Worm (Caenorhabditis elegans): ENCODE measurements around the gene vps-37.

Gene vps-37

DNA sequence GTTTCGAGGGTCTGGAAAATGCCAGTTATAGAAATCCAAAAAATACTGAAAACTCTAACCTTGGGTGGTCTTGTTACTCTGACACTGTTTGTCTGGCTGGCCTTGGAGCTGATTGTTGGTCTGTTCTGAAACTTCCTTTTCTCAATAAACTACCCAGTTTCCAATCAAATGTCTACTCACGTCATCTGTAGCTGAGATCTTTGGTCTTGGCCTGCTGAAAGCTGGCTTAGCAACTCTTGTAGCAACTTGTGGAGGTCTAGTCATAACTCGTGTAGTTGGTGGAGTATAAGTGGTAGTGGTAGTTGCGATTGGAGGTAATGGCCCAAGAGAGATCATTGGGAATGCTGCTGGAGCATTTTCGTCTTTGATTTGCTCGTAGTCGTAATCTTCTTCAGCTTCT, 17.7 kb downstream of the vps-37 start:
- no peak for TF ChIP-seq ZK546.5 (tag; optimal IDR thresholded peaks at IDR 0.05)
- TF ChIP-seq lin-39 (tag; optimal IDR thresholded peaks at IDR 0.05): no peak
- no peak for TF ChIP-seq nhr-10 (tag; optimal IDR thresholded peaks at IDR 0.05)
- TF ChIP-seq alr-1 (tag; optimal IDR thresholded peaks at IDR 0.05): no peak
- TF ChIP-seq crh-2 (tag; optimal IDR thresholded peaks at IDR 0.05): no peak
- TF ChIP-seq mdl-1 (tag; optimal IDR thresholded peaks at IDR 0.05): no peak
- no peak for TF ChIP-seq F13H6.1 (tag; optimal IDR thresholded peaks at IDR 0.05)
- TF ChIP-seq egl-27 (tag; optimal IDR thresholded peaks at IDR 0.05): no peak
- TF ChIP-seq nhr-77 (tag; optimal IDR thresholded peaks at IDR 0.05): no peak
- TF ChIP-seq elt-3 (tag; optimal IDR thresholded peaks at IDR 0.05): no peak
- no peak for TF ChIP-seq nhr-23 (tag; optimal IDR thresholded peaks at IDR 0.05)
- TF ChIP-seq snpc-4 (tag; optimal IDR thresholded peaks at IDR 0.05): no peak

- TF ChIP-seq nhr-77 (tag; optimal IDR thresholded peaks at IDR 0.05): no peak
- no peak for TF ChIP-seq peb-1 (tag; optimal IDR thresholded peaks at IDR 0.05)
- no peak for TF ChIP-seq nhr-21 (tag; optimal IDR thresholded peaks at IDR 0.05)
- no peak for TF ChIP-seq snpc-4 (tag; optimal IDR thresholded peaks at IDR 0.05)
- no peak for TF ChIP-seq skn-1 (tag; optimal IDR thresholded peaks at IDR 0.05)
- no peak for TF ChIP-seq crh-2 (tag; optimal IDR thresholded peaks at IDR 0.05)
- TF ChIP-seq F13H6.1 (tag; optimal IDR thresholded peaks at IDR 0.05): no peak
- TF ChIP-seq blmp-1 (tag; optimal IDR thresholded peaks at IDR 0.05; ENCODE audit: insufficient read depth): no peak
- no peak for TF ChIP-seq elt-3 (tag; optimal IDR thresholded peaks at IDR 0.05)
- no peak for TF ChIP-seq unc-62 (GFP tag; optimal IDR thresholded peaks at IDR 0.05)
- no peak for TF ChIP-seq nhr-11 (tag; optimal IDR thresholded peaks at IDR 0.05)
- TF ChIP-seq nhr-25 (tag; optimal IDR thresholded peaks at IDR 0.05): no peak
- TF ChIP-seq ceh-82 (tag; optimal IDR thresholded peaks at IDR 0.05): no peak
- no peak for TF ChIP-seq lin-13 (GFP tag; optimal IDR thresholded peaks at IDR 0.05)
- no peak for TF ChIP-seq lsy-2 (tag; optimal IDR thresholded peaks at IDR 0.05)
- TF ChIP-seq zag-1 (tag; optimal IDR thresholded peaks at IDR 0.05): no peak
- no peak for TF ChIP-seq ztf-1 (GFP tag; conservative IDR thresholded peaks at IDR 0.05)
- no peak for TF ChIP-seq aly-2 (tag; optimal IDR thresholded peaks at IDR 0.05)
- no peak for TF ChIP-seq mbf-1 (tag; optimal IDR thresholded peaks at IDR 0.05)
- no peak for TF ChIP-seq ztf-11 (tag; optimal IDR thresholded peaks at IDR 0.05)
These were observed 20.6 kb downstream of the vps-37 start, which contains the start of gene lrpc-1 for ce11 chrV:5613109-5613508. Gene lrpc-1, minus strand, starts transcription at chrV:5613209.

ce11 chrV:5614724-5615123, 22.2 kb downstream of the vps-37 start, which contains the start of gene M03E7.3:
Gene M03E7.3, plus strand, starts transcription at chrV:5615024.
- TF ChIP-seq ZK546.5 (tag; optimal IDR thresholded peaks at IDR 0.05): no peak
- no peak for TF ChIP-seq Y55F3AM.14 (GFP tag; optimal IDR thresholded peaks at IDR 0.05)

DNA sequence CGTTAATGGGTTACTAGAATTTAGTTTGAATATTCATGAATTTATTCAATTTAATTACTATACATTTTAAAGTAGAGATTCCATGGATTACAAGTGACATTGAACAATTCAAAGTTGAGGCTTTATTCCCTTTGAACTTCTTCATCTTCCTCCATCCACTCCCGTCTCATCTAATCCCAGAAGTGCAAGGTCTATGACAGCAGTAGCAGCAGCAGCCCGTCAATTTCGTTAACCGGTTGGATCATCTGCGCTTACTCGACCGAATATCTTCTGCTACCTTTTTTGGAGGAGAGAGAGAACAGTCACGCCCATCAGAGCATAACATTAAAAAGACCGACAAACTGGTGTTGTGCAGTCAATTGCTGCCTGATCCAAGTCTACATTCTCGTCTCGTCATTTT, 24.8 kb downstream of the vps-37 start, which contains the start of gene M03E7.2:
Gene M03E7.2, plus strand, starts transcription at position 301 of the 400 bp plus-strand sequence.
- TF ChIP-seq unc-62 (GFP tag; optimal IDR thresholded peaks at IDR 0.05): no peak
- no peak for TF ChIP-seq ceh-82 (tag; optimal IDR thresholded peaks at IDR 0.05)
- no peak for TF ChIP-seq unc-39 (tag; optimal IDR thresholded peaks at IDR 0.05)
- no peak for TF ChIP-seq ztf-1 (GFP tag; conservative IDR thresholded peaks at IDR 0.05)
- no peak for TF ChIP-seq nhr-77 (tag; optimal IDR thresholded peaks at IDR 0.05)
- no peak for TF ChIP-seq nhr-129 (tag; optimal IDR thresholded peaks at IDR 0.05)

DNA sequence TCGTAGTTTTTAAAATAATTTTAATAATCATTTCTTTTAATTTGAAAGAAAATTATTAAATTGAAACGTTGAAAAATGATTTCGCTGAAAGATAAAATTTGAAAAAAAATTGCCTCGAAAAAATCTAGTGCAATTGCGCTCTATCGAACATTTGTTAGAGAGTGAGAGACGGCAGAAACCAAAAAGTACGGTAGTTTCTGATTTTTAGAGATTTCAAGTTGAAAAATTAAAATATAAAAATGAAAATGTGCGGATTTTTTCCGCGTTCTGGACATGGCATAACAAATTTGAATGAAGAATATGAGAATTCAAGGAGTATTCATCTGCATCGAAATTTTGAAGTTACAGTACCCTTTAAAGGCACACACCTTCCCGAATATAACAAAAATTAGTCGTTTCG, 26.9 kb downstream of the vps-37 start:
- TF ChIP-seq unc-55 (GFP tag; optimal IDR thresholded peaks at IDR 0.05) (peak; percentile 48), nhr-77 (tag; optimal IDR thresholded peaks at IDR 0.05) (no peak), lsy-2 (tag; optimal IDR thresholded peaks at IDR 0.05) (peak in 1 of 2 experiments; percentile 73)

DNA sequence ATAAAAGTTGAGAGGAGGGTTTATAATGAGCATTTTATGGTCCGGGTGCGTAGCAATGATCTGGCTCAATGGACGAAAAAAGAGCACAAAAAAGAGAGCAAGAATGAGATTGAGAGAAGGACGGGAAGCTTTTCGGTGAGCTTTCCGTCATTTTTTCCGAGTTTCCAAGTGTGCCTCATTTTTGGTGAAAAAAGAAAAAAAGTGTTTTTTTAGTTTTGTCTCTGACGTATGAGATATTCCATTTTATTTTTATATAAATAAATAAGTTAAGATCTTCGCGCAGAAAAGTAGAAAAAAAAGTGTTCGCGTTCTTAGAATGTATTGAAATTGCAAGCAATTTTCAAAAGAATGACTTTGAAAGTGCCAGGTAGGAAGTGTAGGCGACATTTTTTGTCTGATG, 27.5 kb downstream of the vps-37 start, which contains the start of gene memb-2:
Gene memb-2, minus strand, starts transcription at position 101 of the 400 bp plus-strand sequence.
- TF ChIP-seq nhr-237 (tag; optimal IDR thresholded peaks at IDR 0.05): no peak
- no peak for TF ChIP-seq unc-62 (GFP tag; optimal IDR thresholded peaks at IDR 0.05)
- TF ChIP-seq nhr-10 (tag; optimal IDR thresholded peaks at IDR 0.05): no peak
- TF ChIP-seq ztf-1 (GFP tag; conservative IDR thresholded peaks at IDR 0.05): no peak
- TF ChIP-seq ztf-4 (tag; optimal IDR thresholded peaks at IDR 0.05): no peak
- no peak for TF ChIP-seq snpc-4 (tag; optimal IDR thresholded peaks at IDR 0.05)
- TF ChIP-seq nhr-23 (tag; optimal IDR thresholded peaks at IDR 0.05): no peak
- TF ChIP-seq nhr-129 (tag; optimal IDR thresholded peaks at IDR 0.05): no peak
- no peak for TF ChIP-seq nhr-11 (tag; optimal IDR thresholded peaks at IDR 0.05)

All from whole organism, L2 larva.